Fruit fly (Drosophila melanogaster) whole organism, pupa: Measurements from ENCODE around the gene CG14907.

ENCODE experiments used
- CG10348 ChIP-seq: fragments of 200-800 bp; sonication (Bioruptor generic); IDR thresholded peaks from 2 replicates; pipeline ENCODE4 v1.3.6; 2022; ENCODE audit warnings: missing biosample characterization, missing genetic modification characterization
- CG12605 ChIP-seq: fragments of 200-800 bp; sonication (Bioruptor generic); IDR thresholded peaks from 2 replicates; pipeline ENCODE4 v1.3.6; 2022; ENCODE audit warnings: missing biosample characterization, missing genetic modification characterization
- CG13204 ChIP-seq: fragments of 200-800 bp; sonication (Bioruptor generic); optimal IDR thresholded peaks from 2 replicates; lab custom pipeline; 2018; ENCODE audit warnings: missing biosample characterization, mild to moderate bottlenecking, missing genetic modification characterization, moderate library complexity
- CG14655 ChIP-seq: fragments of 200-800 bp; sonication (Bioruptor generic); optimal IDR thresholded peaks from 3 replicates; lab custom pipeline; 2017; ENCODE audit warnings: mild to moderate bottlenecking, missing biosample characterization, missing genetic modification reagents, missing genetic modification characterization
- CG15710 ChIP-seq: fragments of 200-800 bp; sonication (Bioruptor generic); optimal IDR thresholded peaks from 2 replicates; lab custom pipeline; 2018; ENCODE audit warnings: missing biosample characterization, mild to moderate bottlenecking, missing genetic modification characterization, moderate library complexity
- CG17806 ChIP-seq: fragments of 200-800 bp; sonication (Bioruptor generic); optimal IDR thresholded peaks from 2 replicates; lab custom pipeline; 2018; ENCODE audit warnings: missing biosample characterization, mild to moderate bottlenecking, missing genetic modification characterization, moderate library complexity
- CG32121 ChIP-seq: fragments of 200-800 bp; sonication (Bioruptor generic); IDR thresholded peaks from 2 replicates; pipeline ENCODE4 v1.3.6; 2022; ENCODE audit warnings: missing biosample characterization, missing genetic modification characterization
- CG34367 ChIP-seq: fragments of 200-800 bp; sonication (Bioruptor generic); optimal IDR thresholded peaks from 2 replicates; lab custom pipeline; 2018; ENCODE audit warnings: missing biosample characterization, mild to moderate bottlenecking, missing genetic modification characterization
- CG4496 ChIP-seq: fragments of 200-800 bp; sonication (Bioruptor generic); IDR thresholded peaks from 3 replicates; pipeline ENCODE4 v1.3.6; 2022; ENCODE audit warnings: missing biosample characterization, missing genetic modification characterization
- CG8159 ChIP-seq: fragments of 200-800 bp; sonication (Bioruptor generic); optimal IDR thresholded peaks from 3 replicates; lab custom pipeline; 2018; ENCODE audit warnings: missing biosample characterization, mild to moderate bottlenecking, missing genetic modification characterization, moderate library complexity
- CG8301 ChIP-seq: fragments of 200-800 bp; sonication (Bioruptor generic); optimal IDR thresholded peaks from 2 replicates; lab custom pipeline; 2018; ENCODE audit warnings: missing biosample characterization, mild to moderate bottlenecking, missing genetic modification characterization
- CG9948 ChIP-seq: fragments of 200-800 bp; sonication (Bioruptor generic); optimal IDR thresholded peaks from 2 replicates; lab custom pipeline; 2018; ENCODE audit warnings: missing biosample characterization, mild to moderate bottlenecking, missing genetic modification characterization, moderate library complexity
- D1 ChIP-seq: fragments of 200-800 bp; sonication (Bioruptor generic); optimal IDR thresholded peaks from 2 replicates; lab custom pipeline; 2018; ENCODE audit warnings: missing biosample characterization, mild to moderate bottlenecking, missing genetic modification characterization, moderate library complexity
- EcR ChIP-seq: fragments of 200-800 bp; sonication (Bioruptor generic); optimal IDR thresholded peaks from 3 replicates; lab custom pipeline; 2019; ENCODE audit warnings: missing biosample characterization, missing genetic modification characterization, mild to moderate bottlenecking, moderate library complexity, missing genetic modification reagents
- Ets98B ChIP-seq: fragments of 200-800 bp; sonication (Bioruptor generic); IDR thresholded peaks from 2 replicates; pipeline ENCODE4 v1.3.6; 2022; ENCODE audit warnings: missing biosample characterization, missing genetic modification characterization
- Pif1A ChIP-seq: fragments of 200-800 bp; sonication (Bioruptor generic); optimal IDR thresholded peaks from 3 replicates; lab custom pipeline; 2016; ENCODE audit warnings: missing biosample characterization, missing genetic modification characterization
- Pif1B ChIP-seq: fragments of 200-800 bp; sonication (Bioruptor generic); optimal IDR thresholded peaks from 3 replicates; lab custom pipeline; 2016; ENCODE audit warnings: missing biosample characterization, missing genetic modification characterization
- Snoo ChIP-seq: fragments of 200-800 bp; sonication (Bioruptor generic); optimal IDR thresholded peaks from 3 replicates; lab custom pipeline; 2017; ENCODE audit warnings: missing biosample characterization, mild to moderate bottlenecking, missing genetic modification characterization, inconsistent platforms
- fd96Ca ChIP-seq: fragments of 200-800 bp; sonication (Bioruptor generic); IDR thresholded peaks from 3 replicates; pipeline ENCODE4 v1.3.6; 2022; ENCODE audit warnings: missing biosample characterization, missing genetic modification characterization
- gl ChIP-seq: fragments of 200-800 bp; sonication (Bioruptor generic); optimal IDR thresholded peaks from 2 replicates; lab custom pipeline; 2018; ENCODE audit warnings: missing biosample characterization, mild to moderate bottlenecking, missing genetic modification characterization
- rn ChIP-seq: fragments of 200-800 bp; sonication (Bioruptor generic); IDR thresholded peaks from 2 replicates; pipeline ENCODE4 v1.3.6; 2022; ENCODE audit warnings: missing biosample characterization, missing genetic modification characterization

CG14907 gene

dm6 chr3R:16664144-16664825, 12.2 kb upstream of the CG14907 start:
- TF ChIP-seq CG34367 (tag; lab: Kevin White, UChicago) = no peak
- TF ChIP-seq CG9948 (tag; lab: Kevin White, UChicago) = no peak
- TF ChIP-seq fd96Ca (GFP tag; lab: Robert Waterston, UW) = no peak
- TF ChIP-seq Pif1B (GFP tag; lab: Kevin White, UChicago) = no peak
- no peak for TF ChIP-seq CG32121 (GFP tag; lab: Robert Waterston, UW)
- no peak for TF ChIP-seq CG13204 (GFP tag; lab: Kevin White, UChicago)
- no peak for TF ChIP-seq CG15710 (tag; lab: Kevin White, UChicago)
- no peak for TF ChIP-seq CG12605 (GFP tag; lab: Robert Waterston, UW)
- TF ChIP-seq gl (tag; lab: Kevin White, UChicago) = no peak
- TF ChIP-seq CG8301 (tag; lab: Kevin White, UChicago) = no peak
- no peak for TF ChIP-seq CG4496 (GFP tag; lab: Robert Waterston, UW)
- TF ChIP-seq Snoo (tag; lab: Kevin White, UChicago) = no peak
- no peak for TF ChIP-seq CG17806 (tag; lab: Kevin White, UChicago)
- TF ChIP-seq Pif1A = no peak
- TF ChIP-seq CG8159 (tag; lab: Kevin White, UChicago) = no peak

DNA sequence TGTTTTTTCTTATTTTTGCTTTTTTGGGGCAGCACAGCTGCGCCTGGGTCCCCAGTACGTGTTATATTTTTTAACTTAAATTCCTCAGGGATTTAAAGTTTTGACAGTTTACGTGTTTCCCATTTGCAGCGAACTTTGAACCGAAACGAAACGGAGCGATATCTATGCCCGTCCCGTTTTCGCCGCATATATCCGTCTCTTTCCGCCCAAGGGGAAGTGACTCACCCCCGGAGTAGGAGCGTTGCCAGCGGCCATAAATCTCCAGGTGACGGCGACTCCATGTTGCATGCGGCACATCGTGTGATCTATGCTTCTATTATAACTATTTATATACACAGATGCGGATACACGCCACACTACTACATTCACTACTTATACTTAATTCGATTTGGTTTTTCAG, 9.6 kb upstream of the CG14907 start:
- TF ChIP-seq CG32121 (GFP tag; lab: Robert Waterston, UW) = no peak
- no peak for TF ChIP-seq CG10348 (GFP tag; lab: Robert Waterston, UW)
- TF ChIP-seq rn (GFP tag; lab: Robert Waterston, UW) = no peak
- TF ChIP-seq CG34367 (tag; lab: Kevin White, UChicago) = no peak
- no peak for TF ChIP-seq CG4496 (GFP tag; lab: Robert Waterston, UW)
- TF ChIP-seq Snoo (tag; lab: Kevin White, UChicago) = no peak
- TF ChIP-seq CG8159 (tag; lab: Kevin White, UChicago) = no peak
- no peak for TF ChIP-seq EcR (GFP tag; lab: Kevin White, UChicago)

- TF ChIP-seq Ets98B (GFP tag; lab: Robert Waterston, UW) (peak; percentile 54; the same call in 1 of the 2 replicates), CG12605 (GFP tag; lab: Robert Waterston, UW) (peak; percentile 43; the same call in 1 of the 2 replicates), CG17806 (tag; lab: Kevin White, UChicago) (peak; percentile 9), CG34367 (tag; lab: Kevin White, UChicago) (no peak), fd96Ca (GFP tag; lab: Robert Waterston, UW) (peak; percentile 47; the same call in 1 of the 3 replicates), CG32121 (GFP tag; lab: Robert Waterston, UW) (0 out of 2 replicates have a peak, but pooled peaks have one; percentile 13), CG10348 (GFP tag; lab: Robert Waterston, UW) (no peak), CG8301 (tag; lab: Kevin White, UChicago) (peak; percentile 18), CG8159 (tag; lab: Kevin White, UChicago) (peak; percentile 19), rn (GFP tag; lab: Robert Waterston, UW) (no peak), Pif1A (peak; percentile 59), gl (tag; lab: Kevin White, UChicago) (peak; percentile 31), D1 (tag; lab: Kevin White, UChicago) (peak; percentile 13), EcR (GFP tag; lab: Kevin White, UChicago) (peak; percentile 66), CG4496 (GFP tag; lab: Robert Waterston, UW) (peak; percentile 68), CG15710 (tag; lab: Kevin White, UChicago) (no peak), Snoo (tag; lab: Kevin White, UChicago) (peak; percentile 8), Pif1B (GFP tag; lab: Kevin White, UChicago) (no peak)
These were observed 3.7 kb upstream of the CG14907 start, which contains the start of gene modSP for dm6 chr3R:16655494-16656493. Gene modSP (minus strand): TSS chr3R:16655662.

dm6 chr3R:16655000-16655493, 2.9 kb upstream of the CG14907 start:
- TF ChIP-seq CG32121 (GFP tag; lab: Robert Waterston, UW) (no peak), rn (GFP tag; lab: Robert Waterston, UW) (no peak), CG34367 (tag; lab: Kevin White, UChicago) (no peak), Snoo (tag; lab: Kevin White, UChicago) (no peak), Ets98B (GFP tag; lab: Robert Waterston, UW) (no peak), CG17806 (tag; lab: Kevin White, UChicago) (no peak), CG10348 (GFP tag; lab: Robert Waterston, UW) (no peak), CG13204 (GFP tag; lab: Kevin White, UChicago) (no peak), Pif1B (GFP tag; lab: Kevin White, UChicago) (no peak)

DNA sequence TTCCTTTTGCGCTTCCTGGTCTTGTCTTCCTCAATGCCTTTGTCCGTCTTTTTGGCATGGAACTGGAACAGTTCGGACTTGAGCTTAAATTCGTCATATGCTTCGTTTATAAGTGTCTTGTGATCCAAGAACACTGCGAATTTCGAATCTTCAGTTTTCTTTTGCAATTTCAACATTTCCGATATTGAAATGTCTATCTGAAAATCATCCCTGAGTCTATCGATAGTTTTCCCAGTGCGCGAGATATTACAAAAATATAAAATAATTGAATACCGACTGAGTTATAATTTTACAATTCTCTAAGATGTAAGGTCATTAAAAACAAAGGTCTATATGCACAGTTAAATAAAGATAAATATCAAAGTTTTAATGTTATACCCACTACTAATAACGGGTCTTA, 1.2 kb downstream of the CG14907 start, which contains the start of gene Mettl4:
Mettl4 (minus strand) TSS at position 208 of the 400 bp plus-strand sequence.
- TF ChIP-seq CG14655 (GFP tag; lab: Kevin White, UChicago) = no peak
- TF ChIP-seq gl (tag; lab: Kevin White, UChicago) = no peak
